Worm (Caenorhabditis elegans) whole organism, early embryonic: Measurements from ENCODE around the gene gst-10.

Experiments
- F13C5.2 ChIP-seq: sonication (generic microtip); optimal IDR thresholded peaks from 2 replicates; lab custom pipeline; 2017; ENCODE audit warnings: mild to moderate bottlenecking, missing genetic modification characterization, inconsistent platforms, missing compliant biosample characterization
- aly-1 ChIP-seq: sonication (generic microtip); optimal IDR thresholded peaks from 2 replicates; lab custom pipeline; 2016; ENCODE audit warnings: missing genetic modification characterization, missing compliant biosample characterization
- ama-1 ChIP-seq: fragments of 150-350 bp; optimal IDR thresholded peaks from 2 replicates; lab custom pipeline; 2014
- ceh-36 ChIP-seq: sonication (generic microtip); optimal IDR thresholded peaks from 2 replicates; lab custom pipeline; 2016; ENCODE audit warnings: missing genetic modification characterization, inconsistent platforms, missing compliant biosample characterization
- ets-7 ChIP-seq: sonication (generic microtip); optimal IDR thresholded peaks from 2 replicates; lab custom pipeline; 2016; ENCODE audit warnings: missing genotype, missing genetic modification characterization, missing compliant biosample characterization
- flt-1 ChIP-seq: fragments of 200-800 bp; sonication (Bioruptor generic); IDR thresholded peaks from 2 replicates; pipeline ENCODE4 v1.3.6; 2022; ENCODE audit warnings: missing genetic modification characterization, missing compliant biosample characterization
- hnd-1 ChIP-seq: sonication (generic microtip); optimal IDR thresholded peaks from 2 replicates; lab custom pipeline; 2016; ENCODE audit warnings: missing genetic modification characterization, missing compliant biosample characterization
- scrt-1 ChIP-seq: fragments of 200-800 bp; sonication (Bioruptor generic); IDR thresholded peaks from 2 replicates; pipeline ENCODE4 v1.3.6; 2022; ENCODE audit warnings: missing genetic modification characterization, missing compliant biosample characterization
- sea-1 ChIP-seq: fragments of 200-800 bp; sonication (Bioruptor generic); conservative IDR thresholded peaks from 2 replicates; pipeline ENCODE4 v1.3.6; 2022; ENCODE audit warnings: missing genetic modification characterization, missing compliant biosample characterization
- tbx-11 ChIP-seq: fragments of 200-800 bp; sonication (Bioruptor generic); IDR thresholded peaks from 2 replicates; pipeline ENCODE4 v1.3.6; 2022; ENCODE audit warnings: missing genetic modification characterization, missing compliant biosample characterization
- tbx-37 ChIP-seq: fragments of 200-800 bp; sonication (Bioruptor generic); conservative IDR thresholded peaks from 2 replicates; pipeline ENCODE4 v1.3.6; 2022; ENCODE audit warnings: missing genetic modification reagents, missing genetic modification characterization, missing compliant biosample characterization
- tra-4 ChIP-seq: sonication (generic microtip); optimal IDR thresholded peaks from 2 replicates; lab custom pipeline; 2017; ENCODE audit warnings: missing genetic modification characterization, missing compliant biosample characterization

- no peak for TF ChIP-seq ets-7 (tag; lab: Kevin White, UChicago)
- TF ChIP-seq ama-1 (lab: Kevin White, UChicago): no peak
- TF ChIP-seq ceh-36: no peak
- TF ChIP-seq sea-1 (GFP tag; lab: Robert Waterston, UW): no peak
- no peak for TF ChIP-seq aly-1 (tag; lab: Kevin White, UChicago)
- TF ChIP-seq hnd-1 (tag; lab: Kevin White, UChicago): no peak
- no peak for TF ChIP-seq tbx-11
- TF ChIP-seq tra-4: no peak
- no peak for TF ChIP-seq flt-1 (GFP tag; lab: Robert Waterston, UW)
- TF ChIP-seq scrt-1 (GFP tag; lab: Robert Waterston, UW): no peak
- TF ChIP-seq tbx-37 (GFP tag; lab: Robert Waterston, UW): no peak
- TF ChIP-seq F13C5.2: no peak
Measured at ce11 chrV:2589834-2590233, 28.3 kb downstream of the gst-10 start.
